Worm (Caenorhabditis elegans) whole organism, L2 larva: ENCODE measurements around the gene spe-6.

ENCODE experiments used
- F13H6.1 ChIP-seq: sonication (generic microtip); optimal IDR thresholded peaks from 2 replicates; lab custom pipeline; 2016; ENCODE audit warnings: missing genetic modification characterization, missing compliant biosample characterization
- Y55F3AM.14 ChIP-seq: fragments of 200-800 bp; sonication (Bioruptor generic); optimal IDR thresholded peaks from 2 replicates; lab custom pipeline; 2018; ENCODE audit warnings: mild to moderate bottlenecking, missing genetic modification characterization, missing compliant biosample characterization
- blmp-1 ChIP-seq: sonication (generic microtip); optimal IDR thresholded peaks from 2 replicates; lab custom pipeline; 2017; ENCODE audit warnings: missing genetic modification characterization, mild to moderate bottlenecking, missing compliant biosample characterization, antibody characterized with exemption, moderate library complexity; ENCODE audit not compliant: insufficient read depth
- nhr-12 ChIP-seq: fragments of 150-350 bp; optimal IDR thresholded peaks from 2 replicates; lab custom pipeline; 2014; ENCODE audit warnings: missing biosample characterization, missing genetic modification characterization
- nhr-25 ChIP-seq: fragments of 150-350 bp; sonication (generic microtip); optimal IDR thresholded peaks from 3 replicates; lab custom pipeline; 2014; ENCODE audit warnings: missing biosample characterization, missing genetic modification characterization
- skn-1 ChIP-seq: sonication (generic microtip); optimal IDR thresholded peaks from 2 replicates; lab custom pipeline; 2017; ENCODE audit warnings: missing biosample characterization, missing genetic modification characterization

ce11 chrIII:11558251-11558650 is 53.0 kb downstream of the spe-6 start:
- TF ChIP-seq blmp-1 (tag; lab: Kevin White, UChicago) (no peak), nhr-25 (peak; percentile 36), nhr-12 (no peak), Y55F3AM.14 (GFP tag; lab: Kevin White, UChicago) (no peak), F13H6.1 (tag; lab: Kevin White, UChicago) (no peak), skn-1 (no peak)
